Fruit fly (Drosophila melanogaster) whole organism, embryonic: ENCODE results near the gene CG4461.

Experiments
- Atf6 ChIP-seq: fragments of 200-800 bp; sonication (Bioruptor generic); IDR thresholded peaks from 2 replicates; pipeline ENCODE4 v1.3.6; 2022; ENCODE audit warnings: missing biosample characterization, missing genetic modification characterization
- BtbVII ChIP-seq: fragments of 200-800 bp; sonication (Bioruptor generic); optimal IDR thresholded peaks from 3 replicates; lab custom pipeline; 2017; ENCODE audit warnings: missing biosample characterization, mild to moderate bottlenecking, missing genetic modification characterization
- CG10366 ChIP-seq: fragments of 200-800 bp; sonication (Bioruptor generic); IDR thresholded peaks from 2 replicates; pipeline ENCODE4 v1.3.6; 2022; ENCODE audit warnings: missing biosample characterization, missing genetic modification characterization
- CG10979 ChIP-seq: fragments of 200-800 bp; sonication (Bioruptor generic); optimal IDR thresholded peaks from 2 replicates; lab custom pipeline; 2018; ENCODE audit warnings: missing biosample characterization, mild to moderate bottlenecking, missing genetic modification characterization, moderate library complexity
- CG12071 ChIP-seq: fragments of 200-800 bp; sonication (Bioruptor generic); optimal IDR thresholded peaks from 3 replicates; lab custom pipeline; 2018; ENCODE audit warnings: missing biosample characterization, mild to moderate bottlenecking, missing genetic modification characterization
- CG12155 ChIP-seq: fragments of 200-800 bp; sonication (Bioruptor generic); optimal IDR thresholded peaks from 3 replicates; lab custom pipeline; 2016; ENCODE audit warnings: missing biosample characterization, missing genetic modification characterization
- CG12299 ChIP-seq: fragments of 200-800 bp; sonication (Bioruptor generic); optimal IDR thresholded peaks from 2 replicates; lab custom pipeline; 2018; ENCODE audit warnings: missing biosample characterization, mild to moderate bottlenecking, missing genetic modification characterization
- CG12391 ChIP-seq: fragments of 200-800 bp; sonication (Bioruptor generic); optimal IDR thresholded peaks from 3 replicates; lab custom pipeline; 2018; ENCODE audit warnings: missing biosample characterization, mild to moderate bottlenecking, missing genetic modification characterization, moderate library complexity
- CG12659 ChIP-seq: fragments of 200-800 bp; sonication (Bioruptor generic); optimal IDR thresholded peaks from 3 replicates; lab custom pipeline; 2017; ENCODE audit warnings: mild to moderate bottlenecking, missing biosample characterization, missing genetic modification reagents, missing genetic modification characterization
- CG12942 ChIP-seq: fragments of 200-800 bp; sonication (Bioruptor generic); optimal IDR thresholded peaks from 3 replicates; lab custom pipeline; 2016; ENCODE audit warnings: missing biosample characterization, missing genetic modification characterization
- CG15011 ChIP-seq: fragments of 200-800 bp; sonication (Bioruptor generic); optimal IDR thresholded peaks from 3 replicates; lab custom pipeline; 2018; ENCODE audit warnings: missing biosample characterization, mild to moderate bottlenecking, missing genetic modification characterization
- CG15514 ChIP-seq: fragments of 200-800 bp; sonication (Bioruptor generic); optimal IDR thresholded peaks from 3 replicates; lab custom pipeline; 2017; ENCODE audit warnings: missing biosample characterization, missing genetic modification characterization, mild to moderate bottlenecking, moderate library complexity, missing genetic modification reagents
- CG15601 ChIP-seq: fragments of 200-800 bp; sonication (Bioruptor generic); optimal IDR thresholded peaks from 3 replicates; lab custom pipeline; 2019; ENCODE audit warnings: missing biosample characterization, mild to moderate bottlenecking, missing genetic modification characterization, moderate library complexity
- CG17361 ChIP-seq: fragments of 200-800 bp; sonication (Bioruptor generic); IDR thresholded peaks from 3 replicates; pipeline ENCODE4 v1.3.6; 2022; ENCODE audit warnings: missing biosample characterization, missing genetic modification characterization
- CG17568 ChIP-seq: fragments of 200-800 bp; sonication (Bioruptor generic); optimal IDR thresholded peaks from 2 replicates; lab custom pipeline; 2018; ENCODE audit warnings: missing biosample characterization, mild to moderate bottlenecking, missing genetic modification characterization, moderate library complexity
- CG18476 ChIP-seq: fragments of 200-800 bp; sonication (Bioruptor generic); optimal IDR thresholded peaks from 2 replicates; lab custom pipeline; 2016; ENCODE audit warnings: missing biosample characterization, mild to moderate bottlenecking, missing genetic modification characterization
- CG18599 ChIP-seq: fragments of 200-800 bp; sonication (Bioruptor generic); optimal IDR thresholded peaks from 3 replicates; lab custom pipeline; 2017; ENCODE audit warnings: missing biosample characterization, missing genetic modification characterization, mild to moderate bottlenecking, moderate library complexity, missing genetic modification reagents
- CG30403 ChIP-seq: fragments of 200-800 bp; sonication (Bioruptor generic); optimal IDR thresholded peaks from 3 replicates; lab custom pipeline; 2016; ENCODE audit warnings: missing biosample characterization, missing genetic modification characterization
- CG32532 ChIP-seq: fragments of 200-800 bp; sonication (Bioruptor generic); IDR thresholded peaks from 2 replicates; pipeline ENCODE4 v1.3.6; 2022; ENCODE audit warnings: missing biosample characterization, missing genetic modification characterization
- CG34422 ChIP-seq: fragments of 200-800 bp; sonication (Bioruptor generic); IDR thresholded peaks from 3 replicates; pipeline ENCODE4 v1.3.6; 2022; ENCODE audit warnings: missing biosample characterization, missing genetic modification characterization
- CG7372 ChIP-seq: fragments of 200-800 bp; sonication (Bioruptor generic); IDR thresholded peaks from 2 replicates; pipeline ENCODE4 v1.3.6; 2022; ENCODE audit warnings: missing biosample characterization, missing genetic modification characterization
- CG7556 ChIP-seq: fragments of 200-800 bp; sonication (Bioruptor generic); optimal IDR thresholded peaks from 2 replicates; lab custom pipeline; 2017; ENCODE audit warnings: missing biosample characterization, mild to moderate bottlenecking, missing genetic modification characterization
- CoRest ChIP-seq: fragments of 200-800 bp; sonication (Bioruptor generic); optimal IDR thresholded peaks from 3 replicates; lab custom pipeline; 2018; ENCODE audit warnings: missing biosample characterization, mild to moderate bottlenecking, missing genetic modification characterization, moderate library complexity
- Dbx ChIP-seq: fragments of 200-800 bp; sonication (Bioruptor generic); IDR thresholded peaks from 3 replicates; pipeline ENCODE4 v1.3.6; 2022; ENCODE audit warnings: missing biosample characterization, missing genetic modification characterization
- Fer1 ChIP-seq: fragments of 200-800 bp; sonication (Bioruptor generic); optimal IDR thresholded peaks from 2 replicates; lab custom pipeline; 2017; ENCODE audit warnings: missing biosample characterization, mild to moderate bottlenecking, missing genetic modification characterization
- Fer3 ChIP-seq: fragments of 200-800 bp; sonication (Bioruptor generic); optimal IDR thresholded peaks from 2 replicates; lab custom pipeline; 2018; ENCODE audit warnings: missing biosample characterization, mild to moderate bottlenecking, missing genetic modification characterization, moderate library complexity
- Hmx ChIP-seq: fragments of 200-800 bp; sonication (Bioruptor generic); optimal IDR thresholded peaks from 2 replicates; lab custom pipeline; 2016; ENCODE audit warnings: missing biosample characterization, missing genetic modification characterization
- Max ChIP-seq: fragments of 200-800 bp; sonication (Bioruptor generic); optimal IDR thresholded peaks from 2 replicates; lab custom pipeline; 2016; ENCODE audit warnings: missing biosample characterization, mild to moderate bottlenecking, missing genetic modification characterization
- Myb ChIP-seq: fragments of 200-800 bp; sonication (Bioruptor generic); optimal IDR thresholded peaks from 2 replicates; lab custom pipeline; 2016; ENCODE audit warnings: missing biosample characterization, missing genetic modification characterization
- PHDP ChIP-seq: fragments of 200-800 bp; sonication (Bioruptor generic); optimal IDR thresholded peaks from 3 replicates; lab custom pipeline; 2018; ENCODE audit warnings: missing biosample characterization, mild to moderate bottlenecking, missing genetic modification characterization, moderate library complexity
- Ravus ChIP-seq: fragments of 200-800 bp; sonication (Bioruptor generic); IDR thresholded peaks from 2 replicates; pipeline ENCODE4 v1.3.6; 2022; ENCODE audit warnings: missing biosample characterization, missing genetic modification characterization
- Rfx ChIP-seq: fragments of 200-800 bp; sonication (Bioruptor generic); IDR thresholded peaks from 2 replicates; pipeline ENCODE4 v1.3.6; 2022; ENCODE audit warnings: missing biosample characterization, missing genetic modification characterization
- Sox100B ChIP-seq: fragments of 200-800 bp; sonication (Bioruptor generic); optimal IDR thresholded peaks from 3 replicates; lab custom pipeline; 2018; ENCODE audit warnings: missing biosample characterization, mild to moderate bottlenecking, missing genetic modification characterization
- Trl ChIP-seq, 3 experiments: fragments of >200 bp in 2 of 3; fragments of 200-800 bp in 1 of 3; sonication (Bioruptor generic) in 1 of 3; optimal IDR thresholded peaks; 2 replicates in 1 of 3; 3 replicates in 2 of 3; lab custom pipeline; 2016 to 2017; ENCODE audit warnings: missing biosample characterization in 1 of 3, missing genetic modification characterization in 1 of 3
- Xbp1 ChIP-seq: fragments of 200-800 bp; sonication (Bioruptor generic); optimal IDR thresholded peaks from 3 replicates; lab custom pipeline; 2016; ENCODE audit warnings: missing biosample characterization, mild to moderate bottlenecking, missing genetic modification characterization
- amos ChIP-seq: fragments of 200-800 bp; sonication (Bioruptor generic); IDR thresholded peaks from 2 replicates; pipeline ENCODE4 v1.3.6; 2022; ENCODE audit warnings: missing biosample characterization, missing genetic modification characterization; ENCODE audit not compliant: partially characterized antibody
- crp ChIP-seq, 2 experiments: fragments of 200-800 bp; sonication (Bioruptor generic); optimal IDR thresholded peaks; 2 replicates in 1 of 2; 3 replicates in 1 of 2; lab custom pipeline; 2017; ENCODE audit warnings: missing biosample characterization in 2 of 2, missing genetic modification characterization in 2 of 2, mild to moderate bottlenecking in 1 of 2, moderate library complexity in 1 of 2
- cwo ChIP-seq: fragments of 200-800 bp; sonication (Bioruptor generic); optimal IDR thresholded peaks from 3 replicates; lab custom pipeline; 2017; ENCODE audit warnings: missing biosample characterization, missing genetic modification characterization, mild to moderate bottlenecking, moderate library complexity, missing genetic modification reagents
- dmrt11E ChIP-seq: fragments of 200-800 bp; sonication (Bioruptor generic); optimal IDR thresholded peaks from 3 replicates; lab custom pipeline; 2018; ENCODE audit warnings: missing biosample characterization, mild to moderate bottlenecking, missing genetic modification characterization, moderate library complexity
- fu2 ChIP-seq: fragments of 200-800 bp; sonication (Bioruptor generic); optimal IDR thresholded peaks from 2 replicates; lab custom pipeline; 2016; ENCODE audit warnings: missing biosample characterization, missing genetic modification characterization
- gcm ChIP-seq: fragments of 200-800 bp; sonication (Bioruptor generic); optimal IDR thresholded peaks from 2 replicates; lab custom pipeline; 2019; ENCODE audit warnings: missing biosample characterization, mild to moderate bottlenecking, missing genetic modification characterization, moderate library complexity
- grau ChIP-seq: fragments of 200-800 bp; optimal IDR thresholded peaks from 3 replicates; lab custom pipeline; 2019; ENCODE audit warnings: missing biosample characterization, mild to moderate bottlenecking, missing genetic modification characterization, moderate library complexity
- hkb ChIP-seq, 2 experiments: fragments of 200-800 bp in 1 of 2; fragments of >200 bp in 1 of 2; sonication (Bioruptor generic) in 1 of 2; IDR thresholded peaks in 1 of 2; optimal IDR thresholded peaks in 1 of 2; 2 replicates each; pipeline versions ENCODE4 v1.3.6 to Lab custom; 2017 to 2022; ENCODE audit warnings: missing biosample characterization in 1 of 2, missing genetic modification characterization in 1 of 2
- knrl ChIP-seq: fragments of 200-800 bp; sonication (Bioruptor generic); IDR thresholded peaks from 3 replicates; pipeline ENCODE4 v1.3.6; 2022; ENCODE audit warnings: missing biosample characterization, missing genetic modification characterization; ENCODE audit not compliant: partially characterized antibody
- lilli ChIP-seq: fragments of 200-800 bp; sonication (Bioruptor generic); optimal IDR thresholded peaks from 3 replicates; lab custom pipeline; 2016; ENCODE audit warnings: missing biosample characterization, missing genetic modification characterization
- odd ChIP-seq: fragments of 200-800 bp; sonication (Bioruptor generic); optimal IDR thresholded peaks from 2 replicates; lab custom pipeline; 2017; ENCODE audit warnings: missing biosample characterization, mild to moderate bottlenecking, missing genetic modification characterization
- pho ChIP-seq: fragments of 200-800 bp; sonication (Bioruptor generic); optimal IDR thresholded peaks from 2 replicates; lab custom pipeline; 2016; ENCODE audit warnings: missing biosample characterization, missing genetic modification characterization
- tna ChIP-seq: fragments of 200-800 bp; sonication (Bioruptor generic); IDR thresholded peaks from 2 replicates; pipeline ENCODE4 v1.3.6; 2022; ENCODE audit warnings: missing biosample characterization, missing genetic modification characterization; ENCODE audit not compliant: partially characterized antibody

Gene CG4461

dm6 chr3L:9424528-9424911 is 49.3 kb downstream of the CG4461 start (continued):
- TF ChIP-seq crp (GFP tag; optimal IDR thresholded peaks at IDR 0.05; lab: Kevin White, UChicago) (peak in 1 of 2 experiments; percentile 8), CG34422 (GFP tag; lab: Robert Waterston, UW) (no peak; the same call in 2 of the 3 replicates), Fer3 (tag; lab: Kevin White, UChicago) (peak; percentile 57), CG10979 (peak; percentile 21), dmrt11E (tag; lab: Kevin White, UChicago) (peak; percentile 27), CG17361 (peak; percentile 47; the same call in 2 of the 3 replicates), Hmx (GFP tag; lab: Kevin White, UChicago) (peak; percentile 1), CG12155 (GFP tag; lab: Kevin White, UChicago) (peak; percentile 12), Trl (optimal IDR thresholded peaks at IDR 0.05; lab: Kevin White, UChicago) (no peak), Trl (GFP tag; optimal IDR thresholded peaks at IDR 0.05; lab: Kevin White, UChicago) (no peak), CG15011 (no peak), Sox100B (GFP tag; lab: Kevin White, UChicago) (peak; percentile 21), fu2 (GFP tag; lab: Kevin White, UChicago) (no peak), Myb (no peak), CG15514 (GFP tag; lab: Kevin White, UChicago) (peak; percentile 20), grau (tag; lab: Kevin White, UChicago) (peak; percentile 63), CG12942 (GFP tag; lab: Kevin White, UChicago) (peak; percentile 5), CG15601 (peak; percentile 39), pho (no peak), CG12659 (GFP tag; lab: Kevin White, UChicago) (peak; percentile 6), lilli (GFP tag; lab: Kevin White, UChicago) (no peak), PHDP (tag; lab: Kevin White, UChicago) (peak; percentile 79), CoRest (tag; lab: Kevin White, UChicago) (peak; percentile 32), CG32532 (GFP tag; lab: Robert Waterston, UW) (peak; percentile 66; the same call in 1 of the 2 replicates), Dbx (peak; percentile 24; the same call in 1 of the 3 replicates), gcm (GFP tag; lab: Kevin White, UChicago) (peak; percentile 33), CG17568 (GFP tag; lab: Kevin White, UChicago) (peak; percentile 42), CG18599 (GFP tag; lab: Kevin White, UChicago) (peak; percentile 47), Rfx (GFP tag; lab: Robert Waterston, UW) (peak; percentile 50; the same call in 1 of the 2 replicates), amos (GFP tag; lab: Robert Waterston, UW) (no peak), tna (no peak), CG12391 (tag; lab: Kevin White, UChicago) (peak; percentile 56), CG7556 (peak; percentile 27), odd (GFP tag; lab: Kevin White, UChicago) (peak; percentile 42), Atf6 (GFP tag; lab: Robert Waterston, UW) (peak; percentile 42; the same call in 1 of the 2 replicates), hkb (optimal IDR thresholded peaks at IDR 0.05; lab: Kevin White, UChicago) (no peak), hkb (GFP tag; IDR thresholded peaks at IDR 0.05; lab: Robert Waterston, UW) (peak; percentile 45), CG12071 (GFP tag; lab: Kevin White, UChicago) (peak; percentile 5), CG10366 (GFP tag; lab: Robert Waterston, UW) (peak; percentile 80), CG7372 (GFP tag; lab: Robert Waterston, UW) (0 out of 2 replicates have a peak, but pooled peaks have one; percentile 12), Fer1 (GFP tag; lab: Kevin White, UChicago) (peak; percentile 43), Ravus (GFP tag; lab: Robert Waterston, UW) (no peak), Max (GFP tag; lab: Kevin White, UChicago) (peak; percentile 4), cwo (GFP tag; lab: Kevin White, UChicago) (peak; percentile 15), CG12299 (tag; lab: Kevin White, UChicago) (peak; percentile 56), CG18476 (GFP tag; lab: Kevin White, UChicago) (peak; percentile 41), CG30403 (GFP tag; lab: Kevin White, UChicago) (peak; percentile 28), Xbp1 (peak; percentile 16), knrl (GFP tag; lab: Robert Waterston, UW) (no peak), BtbVII (GFP tag; lab: Kevin White, UChicago) (peak; percentile 34)
